Fruit fly (Drosophila melanogaster) whole organism, embryonic: Measurements from ENCODE around the gene Pp1alpha-96A.

Experiments used
- Ada2b ChIP-seq: fragments of 200-800 bp; sonication (Bioruptor generic); IDR thresholded peaks from 2 replicates; pipeline ENCODE4 v1.3.6; 2022; ENCODE audit warnings: missing biosample characterization, missing genetic modification characterization
- Atf6 ChIP-seq: fragments of 200-800 bp; sonication (Bioruptor generic); IDR thresholded peaks from 2 replicates; pipeline ENCODE4 v1.3.6; 2022; ENCODE audit warnings: missing biosample characterization, missing genetic modification characterization
- BtbVII ChIP-seq: fragments of 200-800 bp; sonication (Bioruptor generic); optimal IDR thresholded peaks from 3 replicates; lab custom pipeline; 2017; ENCODE audit warnings: missing biosample characterization, mild to moderate bottlenecking, missing genetic modification characterization
- CG10147 ChIP-seq: fragments of 200-800 bp; sonication (Bioruptor generic); optimal IDR thresholded peaks from 2 replicates; lab custom pipeline; 2019; ENCODE audit warnings: missing biosample characterization, mild to moderate bottlenecking, missing genetic modification characterization, moderate library complexity
- CG1233 ChIP-seq: fragments of 200-800 bp; sonication (Bioruptor generic); optimal IDR thresholded peaks from 4 replicates; lab custom pipeline; 2018; ENCODE audit warnings: missing biosample characterization, mild to moderate bottlenecking, missing genetic modification characterization
- CG12744 ChIP-seq: fragments of 200-800 bp; sonication (Bioruptor generic); optimal IDR thresholded peaks from 2 replicates; lab custom pipeline; 2016; ENCODE audit warnings: missing biosample characterization, missing genetic modification characterization
- CG14014 ChIP-seq: fragments of 200-800 bp; sonication (Bioruptor generic); IDR thresholded peaks from 2 replicates; pipeline ENCODE4 v1.3.6; 2022; ENCODE audit warnings: missing biosample characterization, missing genetic modification characterization
- CG2120 ChIP-seq: fragments of 200-800 bp; sonication (Bioruptor generic); optimal IDR thresholded peaks from 3 replicates; lab custom pipeline; 2016; ENCODE audit warnings: missing biosample characterization, missing genetic modification characterization
- CG2712 ChIP-seq: fragments of 200-800 bp; optimal IDR thresholded peaks from 3 replicates; lab custom pipeline; 2019; ENCODE audit warnings: missing biosample characterization, mild to moderate bottlenecking, missing genetic modification characterization, moderate library complexity
- CG34422 ChIP-seq: fragments of 200-800 bp; sonication (Bioruptor generic); IDR thresholded peaks from 3 replicates; pipeline ENCODE4 v1.3.6; 2022; ENCODE audit warnings: missing biosample characterization, missing genetic modification characterization
- CG3847 ChIP-seq: fragments of 200-800 bp; sonication (Bioruptor generic); IDR thresholded peaks from 2 replicates; pipeline ENCODE4 v1.3.6; 2022; ENCODE audit warnings: missing biosample characterization, missing genetic modification characterization
- CG4730 ChIP-seq: fragments of 200-800 bp; sonication (Bioruptor generic); IDR thresholded peaks from 2 replicates; pipeline ENCODE4 v1.3.6; 2022; ENCODE audit warnings: missing biosample characterization, missing genetic modification characterization
- CG5180 ChIP-seq: fragments of 200-800 bp; sonication (Bioruptor generic); optimal IDR thresholded peaks from 3 replicates; lab custom pipeline; 2017; ENCODE audit warnings: missing biosample characterization, missing genetic modification characterization, mild to moderate bottlenecking, moderate library complexity, missing genetic modification reagents
- CG5245 ChIP-seq: fragments of 200-800 bp; sonication (Bioruptor generic); optimal IDR thresholded peaks from 3 replicates; lab custom pipeline; 2016; ENCODE audit warnings: missing biosample characterization, missing genetic modification characterization
- CG8290 ChIP-seq, 3 experiments: fragments of 200-800 bp; sonication (Bioruptor generic); optimal IDR thresholded peaks; 2 replicates each; lab custom pipeline; 2016 to 2019; ENCODE audit warnings: missing biosample characterization in 3 of 3, missing genetic modification characterization in 3 of 3, mild to moderate bottlenecking in 2 of 3, moderate library complexity in 1 of 3
- CG8388 ChIP-seq: fragments of 200-800 bp; sonication (Bioruptor generic); optimal IDR thresholded peaks from 2 replicates; lab custom pipeline; 2019; ENCODE audit warnings: missing biosample characterization, mild to moderate bottlenecking, missing genetic modification characterization, moderate library complexity
- CkIIα-i1 ChIP-seq: fragments of 200-800 bp; sonication (Bioruptor generic); IDR thresholded peaks from 2 replicates; pipeline ENCODE4 v1.3.6; 2022; ENCODE audit warnings: missing biosample characterization, missing genetic modification characterization
- CoRest ChIP-seq: fragments of 200-800 bp; sonication (Bioruptor generic); optimal IDR thresholded peaks from 3 replicates; lab custom pipeline; 2018; ENCODE audit warnings: missing biosample characterization, mild to moderate bottlenecking, missing genetic modification characterization, moderate library complexity
- Dbx ChIP-seq: fragments of 200-800 bp; sonication (Bioruptor generic); IDR thresholded peaks from 3 replicates; pipeline ENCODE4 v1.3.6; 2022; ENCODE audit warnings: missing biosample characterization, missing genetic modification characterization
- ERR ChIP-seq: fragments of 200-800 bp; sonication (Bioruptor generic); optimal IDR thresholded peaks from 2 replicates; lab custom pipeline; 2016; ENCODE audit warnings: missing biosample characterization, missing genetic modification characterization
- H2.0 ChIP-seq: fragments of 200-800 bp; sonication (Bioruptor generic); IDR thresholded peaks from 2 replicates; pipeline ENCODE4 v1.3.6; 2022; ENCODE audit warnings: missing biosample characterization, missing genetic modification characterization
- HmgZ ChIP-seq: fragments of 200-800 bp; sonication (Bioruptor generic); optimal IDR thresholded peaks from 2 replicates; lab custom pipeline; 2018; ENCODE audit warnings: missing biosample characterization, mild to moderate bottlenecking, missing genetic modification characterization
- Jarid2 ChIP-seq: fragments of 200-800 bp; sonication (Bioruptor generic); optimal IDR thresholded peaks from 3 replicates; lab custom pipeline; 2017; ENCODE audit warnings: mild to moderate bottlenecking, missing biosample characterization, missing genetic modification reagents, missing genetic modification characterization
- Mad ChIP-seq: fragments of 200-800 bp; sonication (Bioruptor generic); optimal IDR thresholded peaks from 2 replicates; lab custom pipeline; 2016; ENCODE audit warnings: missing biosample characterization, missing genetic modification characterization
- Nf-YC ChIP-seq: fragments of 200-800 bp; optimal IDR thresholded peaks from 3 replicates; lab custom pipeline; 2019; ENCODE audit warnings: missing biosample characterization, mild to moderate bottlenecking, missing genetic modification characterization, moderate library complexity
- TFAM ChIP-seq: fragments of 200-800 bp; sonication (Bioruptor generic); optimal IDR thresholded peaks from 2 replicates; lab custom pipeline; 2017; ENCODE audit warnings: missing biosample characterization, missing genetic modification characterization, inconsistent platforms
- Trl ChIP-seq, 3 experiments: fragments of >200 bp in 2 of 3; fragments of 200-800 bp in 1 of 3; sonication (Bioruptor generic) in 1 of 3; optimal IDR thresholded peaks; 2 replicates in 1 of 3; 3 replicates in 2 of 3; lab custom pipeline; 2016 to 2017; ENCODE audit warnings: missing biosample characterization in 1 of 3, missing genetic modification characterization in 1 of 3
- amos ChIP-seq: fragments of 200-800 bp; sonication (Bioruptor generic); IDR thresholded peaks from 2 replicates; pipeline ENCODE4 v1.3.6; 2022; ENCODE audit warnings: missing biosample characterization, missing genetic modification characterization; ENCODE audit not compliant: partially characterized antibody
- ase ChIP-seq: fragments of 200-800 bp; sonication (Bioruptor generic); IDR thresholded peaks from 3 replicates; pipeline ENCODE4 v1.3.6; 2022; ENCODE audit warnings: missing biosample characterization, missing genetic modification characterization
- br ChIP-seq: fragments of >200 bp; optimal IDR thresholded peaks from 2 replicates; lab custom pipeline; 2017
- caup ChIP-seq: fragments of 200-800 bp; sonication (Bioruptor generic); optimal IDR thresholded peaks from 3 replicates; lab custom pipeline; 2017; ENCODE audit warnings: missing biosample characterization, mild to moderate bottlenecking, missing genetic modification characterization, moderate library complexity; ENCODE audit not compliant: severe bottlenecking
- cg ChIP-seq: fragments of 200-800 bp; sonication (Bioruptor generic); optimal IDR thresholded peaks from 3 replicates; lab custom pipeline; 2019; ENCODE audit warnings: missing biosample characterization, mild to moderate bottlenecking, missing genetic modification characterization, moderate library complexity
- chm ChIP-seq: fragments of 200-800 bp; sonication (Bioruptor generic); IDR thresholded peaks from 2 replicates; pipeline ENCODE4 v1.3.6; 2022; ENCODE audit warnings: missing biosample characterization, missing genetic modification characterization
- chn ChIP-seq: fragments of 200-800 bp; sonication (Bioruptor generic); optimal IDR thresholded peaks from 2 replicates; lab custom pipeline; 2016; ENCODE audit warnings: missing biosample characterization, missing genetic modification characterization
- ci ChIP-seq: fragments of 200-800 bp; sonication (Bioruptor generic); IDR thresholded peaks from 3 replicates; pipeline ENCODE4 v1.3.6; 2022; ENCODE audit warnings: missing biosample characterization, missing genetic modification characterization
- crol ChIP-seq: fragments of 200-800 bp; sonication (Bioruptor generic); IDR thresholded peaks from 2 replicates; pipeline ENCODE4 v1.3.6; 2022; ENCODE audit warnings: missing biosample characterization, missing genetic modification characterization
- dpn ChIP-seq, 2 experiments: fragments of 200-800 bp; sonication (Bioruptor generic); optimal IDR thresholded peaks; 3 replicates each; lab custom pipeline; 2016; ENCODE audit warnings: missing biosample characterization in 2 of 2, missing genetic modification characterization in 2 of 2
- exex ChIP-seq: fragments of 200-800 bp; sonication (Bioruptor generic); optimal IDR thresholded peaks from 4 replicates; lab custom pipeline; 2018; ENCODE audit warnings: missing biosample characterization, mild to moderate bottlenecking, missing genetic modification characterization, moderate library complexity
- ind ChIP-seq: fragments of 200-800 bp; sonication (Bioruptor generic); optimal IDR thresholded peaks from 3 replicates; lab custom pipeline; 2016; ENCODE audit warnings: missing biosample characterization, missing genetic modification characterization
- insv ChIP-seq, 2 experiments: fragments of 200-800 bp; sonication (Bioruptor generic); optimal IDR thresholded peaks; 3 replicates each; lab custom pipeline; 2016 to 2018; ENCODE audit warnings: missing biosample characterization in 2 of 2, missing genetic modification characterization in 2 of 2
- odd ChIP-seq: fragments of 200-800 bp; sonication (Bioruptor generic); optimal IDR thresholded peaks from 2 replicates; lab custom pipeline; 2017; ENCODE audit warnings: missing biosample characterization, mild to moderate bottlenecking, missing genetic modification characterization
- pzg ChIP-seq: fragments of 200-800 bp; sonication (Bioruptor generic); optimal IDR thresholded peaks from 3 replicates; lab custom pipeline; 2018; ENCODE audit warnings: missing biosample characterization, mild to moderate bottlenecking, missing genetic modification characterization, moderate library complexity
- sens ChIP-seq: fragments of 200-800 bp; sonication (Bioruptor generic); peaks from one replicate; lab custom pipeline; 2016; ENCODE audit warnings: missing biosample characterization, missing genetic modification characterization
- sens-2 ChIP-seq: fragments of 200-800 bp; sonication (Bioruptor generic); IDR thresholded peaks from 2 replicates; pipeline ENCODE4 v1.3.6; 2022; ENCODE audit warnings: missing biosample characterization, missing genetic modification characterization
- slou ChIP-seq: fragments of 200-800 bp; sonication (Bioruptor generic); optimal IDR thresholded peaks from 3 replicates; lab custom pipeline; 2016; ENCODE audit warnings: missing biosample characterization, missing genetic modification characterization
- sr ChIP-seq: fragments of 200-800 bp; sonication (Bioruptor generic); IDR thresholded peaks from 3 replicates; pipeline ENCODE4 v1.3.6; 2022; ENCODE audit warnings: missing biosample characterization, missing genetic modification characterization
- twi ChIP-seq: fragments of 200-800 bp; optimal IDR thresholded peaks from 2 replicates; lab custom pipeline; 2019; ENCODE audit warnings: missing biosample characterization, mild to moderate bottlenecking, missing genetic modification characterization, moderate library complexity
- wor ChIP-seq: fragments of 200-800 bp; sonication (Bioruptor generic); IDR thresholded peaks from 2 replicates; pipeline ENCODE4 v1.3.6; 2022; ENCODE audit warnings: missing biosample characterization, missing genetic modification characterization

The Pp1alpha-96A gene

dm6 chr3R:24564191-24564798 is 46.2 kb downstream of the Pp1alpha-96A start (continued):
- no peak for TF ChIP-seq CoRest (tag; lab: Kevin White, UChicago)
- no peak for TF ChIP-seq BtbVII (GFP tag; lab: Kevin White, UChicago)
- TF ChIP-seq Nf-YC (tag; lab: Kevin White, UChicago) = peak; percentile 46
- TF ChIP-seq exex (tag; lab: Kevin White, UChicago) = peak; percentile 82

dm6 chr3R:24564799-24565344 is 46.8 kb downstream of the Pp1alpha-96A start:
- TF ChIP-seq wor (GFP tag; lab: Robert Waterston, UW) = no peak
- TF ChIP-seq caup (GFP tag; lab: Kevin White, UChicago) = no peak
- TF ChIP-seq H2.0 (GFP tag; lab: Robert Waterston, UW) = no peak
- no peak for TF ChIP-seq CG5245 (GFP tag; lab: Kevin White, UChicago)
- TF ChIP-seq dpn (GFP tag; optimal IDR thresholded peaks at IDR 0.05; lab: Kevin White, UChicago) = no peak
- TF ChIP-seq Mad = no peak
- TF ChIP-seq CG1233 (GFP tag; lab: Kevin White, UChicago) = no peak
- no peak for TF ChIP-seq CG12744
- no peak for TF ChIP-seq CkIIα-i1 (GFP tag; lab: Robert Waterston, UW)
- TF ChIP-seq chn (GFP tag; lab: Kevin White, UChicago) = no peak
- TF ChIP-seq HmgZ = no peak
- no peak for TF ChIP-seq odd (GFP tag; lab: Kevin White, UChicago)
- no peak for TF ChIP-seq ERR
- no peak for TF ChIP-seq sr (GFP tag; lab: Robert Waterston, UW)
- no peak for TF ChIP-seq amos (GFP tag; lab: Robert Waterston, UW)
- TF ChIP-seq CG8290 (GFP tag; optimal IDR thresholded peaks at IDR 0.05; lab: Kevin White, UChicago) = no peak
- peak in 1 of 2 experiments; percentile 8 for TF ChIP-seq CG8290 (tag; optimal IDR thresholded peaks at IDR 0.05; lab: Kevin White, UChicago)
- no peak for TF ChIP-seq CG3847 (GFP tag; lab: Robert Waterston, UW)
- TF ChIP-seq CG34422 (GFP tag; lab: Robert Waterston, UW) = no peak
- TF ChIP-seq CG2120 (GFP tag; lab: Kevin White, UChicago) = peak; percentile 23
- TF ChIP-seq TFAM (GFP tag; lab: Kevin White, UChicago) = no peak
- TF ChIP-seq ind (GFP tag; lab: Kevin White, UChicago) = no peak
- no peak for TF ChIP-seq ase (GFP tag; lab: Robert Waterston, UW)
- no peak for TF ChIP-seq CG2712
- peak; percentile 12; the same call in 1 of the 2 replicates for TF ChIP-seq Atf6 (GFP tag; lab: Robert Waterston, UW)
- peak; percentile 20 for TF ChIP-seq cg
- no peak for TF ChIP-seq chm (GFP tag; lab: Robert Waterston, UW)
- TF ChIP-seq sens-2 = no peak
- 0 out of 3 replicates have a peak, but pooled peaks have one; percentile 13 for TF ChIP-seq Dbx (GFP tag; lab: Robert Waterston, UW)
- TF ChIP-seq Trl (optimal IDR thresholded peaks at IDR 0.05; lab: Kevin White, UChicago) = no peak
- TF ChIP-seq Trl (GFP tag; optimal IDR thresholded peaks at IDR 0.05; lab: Kevin White, UChicago) = no peak
- TF ChIP-seq br = no peak
- peak; percentile 64 for TF ChIP-seq sens
- TF ChIP-seq slou = no peak
- no peak for TF ChIP-seq crol (GFP tag; lab: Robert Waterston, UW)
- no peak for TF ChIP-seq CG8388 (GFP tag; lab: Kevin White, UChicago)
- TF ChIP-seq CG5180 (GFP tag; lab: Kevin White, UChicago) = no peak
- TF ChIP-seq Ada2b (GFP tag; lab: Robert Waterston, UW) = no peak
- TF ChIP-seq ci (GFP tag; lab: Robert Waterston, UW) = no peak
- no peak for TF ChIP-seq twi (tag; lab: Kevin White, UChicago)
- no peak for TF ChIP-seq CG14014
- TF ChIP-seq CG10147 (GFP tag; lab: Kevin White, UChicago) = no peak
- no peak for TF ChIP-seq CG4730 (GFP tag; lab: Robert Waterston, UW)
- TF ChIP-seq insv (GFP tag; optimal IDR thresholded peaks at IDR 0.05; lab: Kevin White, UChicago) = no peak
- TF ChIP-seq Jarid2 (GFP tag; lab: Kevin White, UChicago) = no peak
- no peak for TF ChIP-seq pzg (GFP tag; lab: Kevin White, UChicago)
